Fruit fly (Drosophila melanogaster) whole organism, pupa: ENCODE data around the gene plx.

Experiments
- CG13204 ChIP-seq: fragments of 200-800 bp; sonication (Bioruptor generic); optimal IDR thresholded peaks from 2 replicates; lab custom pipeline; 2018; ENCODE audit warnings: missing biosample characterization, mild to moderate bottlenecking, missing genetic modification characterization, moderate library complexity
- EcR ChIP-seq: fragments of 200-800 bp; sonication (Bioruptor generic); optimal IDR thresholded peaks from 3 replicates; lab custom pipeline; 2019; ENCODE audit warnings: missing biosample characterization, missing genetic modification characterization, mild to moderate bottlenecking, moderate library complexity, missing genetic modification reagents
- Snoo ChIP-seq: fragments of 200-800 bp; sonication (Bioruptor generic); optimal IDR thresholded peaks from 3 replicates; lab custom pipeline; 2017; ENCODE audit warnings: missing biosample characterization, mild to moderate bottlenecking, missing genetic modification characterization, inconsistent platforms
- rn ChIP-seq: fragments of 200-800 bp; sonication (Bioruptor generic); IDR thresholded peaks from 2 replicates; pipeline ENCODE4 v1.3.6; 2022; ENCODE audit warnings: missing biosample characterization, missing genetic modification characterization

DNA sequence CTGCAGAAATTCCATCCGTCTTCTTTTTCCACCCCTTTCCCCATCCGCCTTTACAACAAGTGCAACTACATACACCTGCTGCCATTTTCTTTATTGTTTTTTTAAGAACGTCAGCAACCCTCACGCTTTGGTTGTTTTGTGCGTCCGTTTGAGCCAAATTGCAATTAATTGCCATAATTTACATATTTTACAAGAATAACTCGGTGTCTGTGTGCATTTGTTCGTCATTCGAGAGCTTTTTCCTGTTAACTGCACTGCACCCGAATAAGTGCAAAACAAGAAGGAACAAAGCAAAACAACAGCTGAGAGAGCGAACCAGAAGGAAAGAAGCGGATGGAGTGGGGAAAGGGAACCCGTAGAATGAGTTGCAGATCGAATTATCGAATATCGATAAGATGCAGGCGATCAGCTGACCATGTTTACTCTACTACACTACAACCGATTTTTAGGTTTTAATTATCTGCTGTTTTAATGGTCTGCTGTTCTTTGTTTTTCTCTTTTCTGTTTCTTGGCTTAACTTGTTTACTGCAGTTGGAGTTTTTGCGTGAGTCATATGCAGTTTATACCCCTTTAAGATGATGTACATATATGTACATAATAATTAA, 14.9 kb upstream of the plx start:
- TF ChIP-seq Snoo (tag; lab: Kevin White, UChicago) (no peak), EcR (GFP tag; lab: Kevin White, UChicago) (no peak), CG13204 (no peak), rn (GFP tag; lab: Robert Waterston, UW) (no peak)
